Fruit fly (Drosophila melanogaster): ENCODE data around the gene Diap1.
A peak's percentile ranks its signal among the peaks of the same experiment; 100 is the strongest.

Gene Diap1

DNA sequence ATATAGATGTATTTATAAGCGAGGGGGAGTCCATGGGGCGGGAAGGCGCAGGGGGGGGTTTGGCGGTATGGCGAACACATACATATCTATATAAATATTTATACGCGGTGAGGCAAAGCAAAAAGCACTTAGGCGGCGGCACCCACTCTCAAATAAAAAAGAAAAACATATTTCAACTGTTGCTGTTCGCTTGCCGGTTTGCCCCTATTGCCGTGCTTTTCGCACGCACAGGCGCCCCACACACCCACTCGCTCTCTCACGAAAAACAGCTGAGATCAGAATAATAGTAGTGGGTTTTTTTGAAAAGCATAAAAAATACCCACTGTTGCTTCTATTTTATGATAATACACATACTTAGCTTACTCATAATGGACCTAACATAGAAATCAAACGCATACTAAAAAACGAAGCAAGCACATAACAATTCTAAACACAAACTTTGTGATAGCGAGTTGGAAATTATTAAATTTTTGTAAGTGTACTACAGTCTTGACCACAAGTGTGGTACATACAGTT lies 49.6 kb downstream of the Diap1 start (continued):
- peak; percentile 30 for TF ChIP-seq tup (GFP tag; optimal IDR thresholded peaks at IDR 0.05)
- TF ChIP-seq shn (GFP tag; optimal IDR thresholded peaks at IDR 0.05), result peak; percentile 77
- TF ChIP-seq gcm (GFP tag; optimal IDR thresholded peaks at IDR 0.05), result peak; percentile 71
- TF ChIP-seq CG9797 (GFP tag; optimal IDR thresholded peaks at IDR 0.05), result no peak
- TF ChIP-seq CG14441 (GFP tag; IDR thresholded peaks at IDR 0.05), result peak; percentile 74
- TF ChIP-seq CTCF (GFP tag; optimal IDR thresholded peaks at IDR 0.05), result no peak
- peak; percentile 22; the same call in 1 of the 2 replicates for TF ChIP-seq onecut (GFP tag; IDR thresholded peaks at IDR 0.05)
- TF ChIP-seq hth (optimal IDR thresholded peaks at IDR 0.05), result no peak
- TF ChIP-seq CG10366 (GFP tag; IDR thresholded peaks at IDR 0.05), result peak; percentile 49
- TF ChIP-seq pros (GFP tag; optimal IDR thresholded peaks at IDR 0.05), result no peak
- TF ChIP-seq Side (GFP tag; optimal IDR thresholded peaks at IDR 0.05), result peak; percentile 70
- peak; percentile 83 for TF ChIP-seq CG30403 (GFP tag; optimal IDR thresholded peaks at IDR 0.05)
- TF ChIP-seq CG7963 (GFP tag; IDR thresholded peaks at IDR 0.05; ENCODE audit: partially characterized antibody), result no peak
- peak; percentile 85 for TF ChIP-seq CG9932 (GFP tag; IDR thresholded peaks at IDR 0.05)
- peak; percentile 51 for TF ChIP-seq Abd-B (GFP tag; optimal IDR thresholded peaks at IDR 0.05)
- TF ChIP-seq HLH54F (GFP tag; optimal IDR thresholded peaks at IDR 0.05), result peak; percentile 86
- TF ChIP-seq Sin3A (optimal IDR thresholded peaks at IDR 0.05), result no peak
- no peak for TF ChIP-seq Six4 (GFP tag; optimal IDR thresholded peaks at IDR 0.05)
- peak; percentile 36 for TF ChIP-seq CG4820 (GFP tag; optimal IDR thresholded peaks at IDR 0.05)
- TF ChIP-seq Bdp1 (GFP tag; optimal IDR thresholded peaks at IDR 0.05), result peak; percentile 4
- TF ChIP-seq Hr3 (GFP tag; optimal IDR thresholded peaks at IDR 0.05), result peak; percentile 55
- TF ChIP-seq br (optimal IDR thresholded peaks at IDR 0.05), result no peak
- no peak for TF ChIP-seq p53 (GFP tag; optimal IDR thresholded peaks at IDR 0.05)
- TF ChIP-seq CG5245 (GFP tag; optimal IDR thresholded peaks at IDR 0.05), result peak; percentile 34
- TF ChIP-seq cato (GFP tag; optimal IDR thresholded peaks at IDR 0.05; ENCODE audit: borderline replicate concordance), result peak; percentile 19
- peak; percentile 90 for TF ChIP-seq CG15269 (tag; optimal IDR thresholded peaks at IDR 0.05)
- no peak for TF ChIP-seq CG10565 (GFP tag; optimal IDR thresholded peaks at IDR 0.05)
- TF ChIP-seq ems (GFP tag; optimal IDR thresholded peaks at IDR 0.05), result peak; percentile 57
- TF ChIP-seq CG30431 (GFP tag; optimal IDR thresholded peaks at IDR 0.05), result no peak
- TF ChIP-seq lmd (GFP tag; IDR thresholded peaks at IDR 0.05), result peak; percentile 82; the same call in 1 of the 2 replicates
- TF ChIP-seq CG4707 (GFP tag; optimal IDR thresholded peaks at IDR 0.05), result no peak
- TF ChIP-seq D19A (tag; optimal IDR thresholded peaks at IDR 0.05), result peak; percentile 34
- no peak for TF ChIP-seq Dfd (GFP tag; optimal IDR thresholded peaks at IDR 0.05)
- TF ChIP-seq CG12071 (GFP tag; optimal IDR thresholded peaks at IDR 0.05), result peak; percentile 55
- no peak for TF ChIP-seq CG6254 (GFP tag; optimal IDR thresholded peaks at IDR 0.05)
- no peak for TF ChIP-seq CG9215 (GFP tag; IDR thresholded peaks at IDR 0.05)
- TF ChIP-seq maf-S (GFP tag; optimal IDR thresholded peaks at IDR 0.05), result peak; percentile 77
- TF ChIP-seq CG6175 (GFP tag; IDR thresholded peaks at IDR 0.05), result peak; percentile 48; the same call in 1 of the 3 replicates
- TF ChIP-seq slou (GFP tag; optimal IDR thresholded peaks at IDR 0.05), result peak; percentile 39
- TF ChIP-seq CG4404 (GFP tag; IDR thresholded peaks at IDR 0.05), result no peak
- peak; percentile 89 for TF ChIP-seq CG9817 (tag; optimal IDR thresholded peaks at IDR 0.05)
- TF ChIP-seq CG16779 (GFP tag; IDR thresholded peaks at IDR 0.05), result no peak
- no peak for TF ChIP-seq gfzf (GFP tag; optimal IDR thresholded peaks at IDR 0.05)
- no peak for TF ChIP-seq Dip2 (GFP tag; IDR thresholded peaks at IDR 0.05)
- TF ChIP-seq bigmax (GFP tag; optimal IDR thresholded peaks at IDR 0.05), result no peak
- no peak for TF ChIP-seq h (optimal IDR thresholded peaks at IDR 0.05)
- no peak for TF ChIP-seq sc (optimal IDR thresholded peaks at IDR 0.05)
- TF ChIP-seq sc (GFP tag; optimal IDR thresholded peaks at IDR 0.05), result no peak
- no peak for TF ChIP-seq Kr (GFP tag; optimal IDR thresholded peaks at IDR 0.05)
- no peak for TF ChIP-seq pfk (GFP tag; optimal IDR thresholded peaks at IDR 0.05)
- peak; percentile 42 for TF ChIP-seq CG3163 (GFP tag; optimal IDR thresholded peaks at IDR 0.05)
- no peak for TF ChIP-seq Lim3 (GFP tag; IDR thresholded peaks at IDR 0.05)
- TF ChIP-seq CG11695 (GFP tag; IDR thresholded peaks at IDR 0.05), result peak; percentile 71; the same call in 2 of the 3 replicates
- TF ChIP-seq dmrt99B (tag; optimal IDR thresholded peaks at IDR 0.05), result peak; percentile 79
